Worm (Caenorhabditis elegans) whole organism, L4/young adult: ENCODE measurements around the gene K09C6.2.

Source experiments
- W03F9.2 ChIP-seq: fragments of 150-350 bp; optimal IDR thresholded peaks from 2 replicates; lab custom pipeline; 2014; ENCODE audit warnings: missing biosample characterization, missing genetic modification characterization
- dao-5 ChIP-seq: sonication (generic microtip); optimal IDR thresholded peaks from 2 replicates; lab custom pipeline; 2016; ENCODE audit warnings: missing genotype, missing genetic modification characterization, moderate library complexity, missing compliant biosample characterization
- him-1 ChIP-seq: sonication (generic microtip); optimal IDR thresholded peaks from 2 replicates; lab custom pipeline; 2016; ENCODE audit warnings: missing genotype, missing genetic modification reagents, missing genetic modification characterization, missing compliant biosample characterization

ce11 chrV:826097-826496 is 30.6 kb upstream of the K09C6.2 start, which contains the start of gene F41H8.2:
- TF ChIP-seq W03F9.2 (tag; lab: Kevin White, UChicago) (no peak), dao-5 (tag; lab: Kevin White, UChicago) (no peak), him-1 (no peak)
